Fruit fly (Drosophila melanogaster) S2 (cell line): ENCODE results near the gene Dad1.

Source experiments
- CG8478 ChIP-seq: fragments of >200 bp; optimal IDR thresholded peaks from 2 replicates; lab custom pipeline; 2018
- CTCF ChIP-seq, 2 experiments: fragments of >200 bp; optimal IDR thresholded peaks; 2 replicates each; lab custom pipeline; 2018

- TF ChIP-seq CG8478 (lab: Kevin White, UChicago) (no peak), CTCF (optimal IDR thresholded peaks at IDR 0.05; lab: Kevin White, UChicago) (no peak)
Observed at dm6 chr2L:8414887-8415883, 31.2 kb upstream of the Dad1 start, which contains the start of the genes CG13398 and Akap200.
